Fruit fly (Drosophila melanogaster) whole organism, wandering third instar larva: ENCODE results near the gene croc.

Source experiments
- lola ChIP-seq: fragments of >200 bp; optimal IDR thresholded peaks from 2 replicates; lab custom pipeline; 2017; ENCODE audit warnings: missing biosample characterization, missing genetic modification characterization
- usp ChIP-seq: fragments of >200 bp; optimal IDR thresholded peaks from 2 replicates; lab custom pipeline; 2017; ENCODE audit warnings: missing biosample characterization, missing genetic modification characterization

dm6 chr3L:21483837-21484236, 7.6 kb upstream of the croc start:
- TF ChIP-seq lola (GFP tag; lab: Kevin White, UChicago) (no peak), usp (no peak)
